Fruit fly (Drosophila melanogaster) whole organism, embryonic: ENCODE data around the gene CG7601.

ENCODE experiments used
- Antp ChIP-seq: fragments of 200-800 bp; sonication (Bioruptor generic); optimal IDR thresholded peaks from 3 replicates; lab custom pipeline; 2016; ENCODE audit warnings: missing biosample characterization, missing genetic modification characterization
- Bgb ChIP-seq: fragments of 200-800 bp; sonication (Bioruptor generic); IDR thresholded peaks from 2 replicates; pipeline ENCODE4 v1.3.6; 2022; ENCODE audit warnings: missing biosample characterization, missing genetic modification characterization; ENCODE audit not compliant: partially characterized antibody
- CG10543 ChIP-seq: fragments of 200-800 bp; sonication (Bioruptor generic); optimal IDR thresholded peaks from 3 replicates; lab custom pipeline; 2017; ENCODE audit warnings: missing biosample characterization, mild to moderate bottlenecking, missing genetic modification characterization, moderate library complexity
- CG10565 ChIP-seq: fragments of 200-800 bp; sonication (Bioruptor generic); optimal IDR thresholded peaks from 3 replicates; lab custom pipeline; 2016; ENCODE audit warnings: missing biosample characterization, mild to moderate bottlenecking, missing genetic modification characterization
- CG11247 ChIP-seq: fragments of 200-800 bp; sonication (Bioruptor generic); IDR thresholded peaks from 2 replicates; pipeline ENCODE4 v1.3.6; 2022; ENCODE audit warnings: missing biosample characterization, missing genetic modification characterization
- CG11560 ChIP-seq: fragments of 200-800 bp; sonication (Bioruptor generic); IDR thresholded peaks from 3 replicates; pipeline ENCODE4 v1.3.6; 2022; ENCODE audit warnings: missing biosample characterization, missing genetic modification characterization
- CG12391 ChIP-seq: fragments of 200-800 bp; sonication (Bioruptor generic); optimal IDR thresholded peaks from 3 replicates; lab custom pipeline; 2018; ENCODE audit warnings: missing biosample characterization, mild to moderate bottlenecking, missing genetic modification characterization, moderate library complexity
- CG13123 ChIP-seq: fragments of 200-800 bp; sonication (Bioruptor generic); optimal IDR thresholded peaks from 2 replicates; lab custom pipeline; 2016; ENCODE audit warnings: missing biosample characterization, missing genetic modification characterization
- CG13296 ChIP-seq: fragments of 200-800 bp; sonication (Bioruptor generic); optimal IDR thresholded peaks from 3 replicates; lab custom pipeline; 2018; ENCODE audit warnings: missing biosample characterization, mild to moderate bottlenecking, missing genetic modification characterization
- CG14014 ChIP-seq: fragments of 200-800 bp; sonication (Bioruptor generic); IDR thresholded peaks from 2 replicates; pipeline ENCODE4 v1.3.6; 2022; ENCODE audit warnings: missing biosample characterization, missing genetic modification characterization
- CG15269 ChIP-seq: fragments of 200-800 bp; sonication (Bioruptor generic); optimal IDR thresholded peaks from 2 replicates; lab custom pipeline; 2018; ENCODE audit warnings: missing biosample characterization, mild to moderate bottlenecking, missing genetic modification characterization, moderate library complexity
- CG15479 ChIP-seq: fragments of 200-800 bp; sonication (Bioruptor generic); optimal IDR thresholded peaks from 3 replicates; lab custom pipeline; 2019; ENCODE audit warnings: missing biosample characterization, mild to moderate bottlenecking, missing genetic modification characterization, moderate library complexity
- CG15696 ChIP-seq: fragments of 200-800 bp; sonication (Bioruptor generic); optimal IDR thresholded peaks from 2 replicates; lab custom pipeline; 2019; ENCODE audit warnings: missing biosample characterization, mild to moderate bottlenecking, missing genetic modification characterization, moderate library complexity
- CG17361 ChIP-seq: fragments of 200-800 bp; sonication (Bioruptor generic); IDR thresholded peaks from 3 replicates; pipeline ENCODE4 v1.3.6; 2022; ENCODE audit warnings: missing biosample characterization, missing genetic modification characterization
- CG1792 ChIP-seq: fragments of 200-800 bp; sonication (Bioruptor generic); optimal IDR thresholded peaks from 2 replicates; lab custom pipeline; 2016; ENCODE audit warnings: missing biosample characterization, missing genetic modification characterization
- CG2202 ChIP-seq: fragments of 200-800 bp; sonication (Bioruptor generic); optimal IDR thresholded peaks from 2 replicates; lab custom pipeline; 2018; ENCODE audit warnings: missing biosample characterization, mild to moderate bottlenecking, missing genetic modification characterization
- CG2678 ChIP-seq: fragments of 200-800 bp; sonication (Bioruptor generic); optimal IDR thresholded peaks from 3 replicates; lab custom pipeline; 2019; ENCODE audit warnings: missing biosample characterization, mild to moderate bottlenecking, missing genetic modification characterization, moderate library complexity
- CG2712 ChIP-seq: fragments of 200-800 bp; optimal IDR thresholded peaks from 3 replicates; lab custom pipeline; 2019; ENCODE audit warnings: missing biosample characterization, mild to moderate bottlenecking, missing genetic modification characterization, moderate library complexity
- CG2889 ChIP-seq: fragments of 200-800 bp; sonication (Bioruptor generic); IDR thresholded peaks from 3 replicates; pipeline ENCODE4 v1.3.6; 2022; ENCODE audit warnings: missing biosample characterization, missing genetic modification characterization
- CG31388 ChIP-seq: fragments of 200-800 bp; sonication (Bioruptor generic); optimal IDR thresholded peaks from 2 replicates; lab custom pipeline; 2016; ENCODE audit warnings: missing biosample characterization, missing genetic modification characterization
- CG4707 ChIP-seq: fragments of 200-800 bp; sonication (Bioruptor generic); optimal IDR thresholded peaks from 2 replicates; lab custom pipeline; 2018; ENCODE audit warnings: missing biosample characterization, mild to moderate bottlenecking, missing genetic modification characterization, moderate library complexity
- CG4854 ChIP-seq: fragments of 200-800 bp; sonication (Bioruptor generic); optimal IDR thresholded peaks from 2 replicates; lab custom pipeline; 2016; ENCODE audit warnings: missing biosample characterization, missing genetic modification characterization, inconsistent platforms
- CG5953 ChIP-seq: fragments of 200-800 bp; sonication (Bioruptor generic); IDR thresholded peaks from 2 replicates; pipeline ENCODE4 v1.3.6; 2022; ENCODE audit warnings: missing biosample characterization, missing genetic modification characterization
- CG6813 ChIP-seq: fragments of 200-800 bp; sonication (Bioruptor generic); optimal IDR thresholded peaks from 2 replicates; lab custom pipeline; 2017; ENCODE audit warnings: missing biosample characterization, missing genetic modification characterization, mild to moderate bottlenecking, moderate library complexity, missing genetic modification reagents
- HmgZ ChIP-seq: fragments of 200-800 bp; sonication (Bioruptor generic); optimal IDR thresholded peaks from 2 replicates; lab custom pipeline; 2018; ENCODE audit warnings: missing biosample characterization, mild to moderate bottlenecking, missing genetic modification characterization
- Hr51 ChIP-seq, 2 experiments: fragments of 200-800 bp; sonication (Bioruptor generic); optimal IDR thresholded peaks; 2 replicates in 1 of 2; 3 replicates in 1 of 2; lab custom pipeline; 2016 to 2018; ENCODE audit warnings: missing biosample characterization in 2 of 2, missing genetic modification characterization in 2 of 2, mild to moderate bottlenecking in 1 of 2, moderate library complexity in 1 of 2
- Hr78 ChIP-seq, 2 experiments: fragments of 200-800 bp in 1 of 2; fragments of >200 bp in 1 of 2; sonication (Bioruptor generic) in 1 of 2; optimal IDR thresholded peaks; 2 replicates each; lab custom pipeline; 2017 to 2019; ENCODE audit warnings: missing biosample characterization in 2 of 2, missing genetic modification characterization in 2 of 2, mild to moderate bottlenecking in 1 of 2, moderate library complexity in 1 of 2
- Rx ChIP-seq: fragments of 200-800 bp; sonication (Bioruptor generic); IDR thresholded peaks from 2 replicates; pipeline ENCODE4 v1.3.6; 2022; ENCODE audit warnings: missing biosample characterization, missing genetic modification characterization
- Sin3A ChIP-seq: fragments of >200 bp; optimal IDR thresholded peaks from 2 replicates; lab custom pipeline; 2018
- Trl ChIP-seq, 3 experiments: fragments of >200 bp in 2 of 3; fragments of 200-800 bp in 1 of 3; sonication (Bioruptor generic) in 1 of 3; optimal IDR thresholded peaks; 2 replicates in 1 of 3; 3 replicates in 2 of 3; lab custom pipeline; 2016 to 2017; ENCODE audit warnings: missing biosample characterization in 1 of 3, missing genetic modification characterization in 1 of 3
- ato ChIP-seq: fragments of 200-800 bp; sonication (Bioruptor generic); IDR thresholded peaks from 2 replicates; pipeline ENCODE4 v1.3.6; 2022; ENCODE audit warnings: missing biosample characterization, missing genetic modification characterization; ENCODE audit not compliant: partially characterized antibody
- chif ChIP-seq, 2 experiments: fragments of 200-800 bp; sonication (Bioruptor generic); optimal IDR thresholded peaks; 3 replicates each; lab custom pipeline; 2016; ENCODE audit warnings: missing biosample characterization in 2 of 2, missing genetic modification characterization in 2 of 2
- chinmo ChIP-seq: fragments of 200-800 bp; sonication (Bioruptor generic); IDR thresholded peaks from 4 replicates; pipeline ENCODE4 v1.3.6; 2022; ENCODE audit warnings: missing biosample characterization, missing genetic modification characterization; ENCODE audit not compliant: partially characterized antibody
- corto ChIP-seq: fragments of 200-800 bp; sonication (Bioruptor generic); optimal IDR thresholded peaks from 2 replicates; lab custom pipeline; 2016; ENCODE audit warnings: missing biosample characterization, mild to moderate bottlenecking, missing genetic modification characterization, moderate library complexity
- dati ChIP-seq: fragments of 200-800 bp; sonication (Bioruptor generic); IDR thresholded peaks from 2 replicates; pipeline ENCODE4 v1.3.6; 2022; ENCODE audit warnings: missing biosample characterization, missing genetic modification characterization
- exex ChIP-seq: fragments of 200-800 bp; sonication (Bioruptor generic); optimal IDR thresholded peaks from 4 replicates; lab custom pipeline; 2018; ENCODE audit warnings: missing biosample characterization, mild to moderate bottlenecking, missing genetic modification characterization, moderate library complexity
- ftz-f1 ChIP-seq: fragments of 200-800 bp; sonication (Bioruptor generic); optimal IDR thresholded peaks from 2 replicates; lab custom pipeline; 2016; ENCODE audit warnings: missing biosample characterization, missing genetic modification characterization
- gce ChIP-seq: fragments of 200-800 bp; sonication (Bioruptor generic); IDR thresholded peaks from 3 replicates; pipeline ENCODE4 v1.3.6; 2022; ENCODE audit warnings: missing biosample characterization, missing genetic modification characterization
- gcm ChIP-seq: fragments of 200-800 bp; sonication (Bioruptor generic); optimal IDR thresholded peaks from 2 replicates; lab custom pipeline; 2019; ENCODE audit warnings: missing biosample characterization, mild to moderate bottlenecking, missing genetic modification characterization, moderate library complexity
- h ChIP-seq: fragments of >200 bp; optimal IDR thresholded peaks from 2 replicates; lab custom pipeline; 2017
- lab ChIP-seq: fragments of 200-800 bp; sonication (Bioruptor generic); optimal IDR thresholded peaks from 3 replicates; lab custom pipeline; 2017; ENCODE audit warnings: missing biosample characterization, missing genetic modification characterization, mild to moderate bottlenecking, moderate library complexity, missing genetic modification reagents
- lilli ChIP-seq: fragments of 200-800 bp; sonication (Bioruptor generic); optimal IDR thresholded peaks from 3 replicates; lab custom pipeline; 2016; ENCODE audit warnings: missing biosample characterization, missing genetic modification characterization
- nerfin-1 ChIP-seq: fragments of 200-800 bp; sonication (Bioruptor generic); optimal IDR thresholded peaks from 3 replicates; lab custom pipeline; 2019; ENCODE audit warnings: missing biosample characterization, mild to moderate bottlenecking, missing genetic modification characterization, moderate library complexity
- odd ChIP-seq: fragments of 200-800 bp; sonication (Bioruptor generic); optimal IDR thresholded peaks from 2 replicates; lab custom pipeline; 2017; ENCODE audit warnings: missing biosample characterization, mild to moderate bottlenecking, missing genetic modification characterization
- p53 ChIP-seq: fragments of 200-800 bp; sonication (Bioruptor generic); optimal IDR thresholded peaks from 2 replicates; lab custom pipeline; 2016; ENCODE audit warnings: missing biosample characterization, missing genetic modification characterization
- schlank ChIP-seq: fragments of 200-800 bp; sonication (Bioruptor generic); optimal IDR thresholded peaks from 2 replicates; lab custom pipeline; 2018; ENCODE audit warnings: missing biosample characterization, mild to moderate bottlenecking, missing genetic modification characterization
- seq ChIP-seq: fragments of 200-800 bp; sonication (Bioruptor generic); IDR thresholded peaks from 2 replicates; pipeline ENCODE4 v1.3.6; 2022; ENCODE audit warnings: missing biosample characterization, missing genetic modification characterization
- stc ChIP-seq: fragments of 200-800 bp; sonication (Bioruptor generic); IDR thresholded peaks from 2 replicates; pipeline ENCODE4 v1.3.6; 2022; ENCODE audit warnings: missing biosample characterization, missing genetic modification characterization
- tap ChIP-seq: fragments of 200-800 bp; optimal IDR thresholded peaks from 3 replicates; lab custom pipeline; 2019; ENCODE audit warnings: missing biosample characterization, mild to moderate bottlenecking, missing genetic modification characterization, moderate library complexity

The CG7601 gene

DNA sequence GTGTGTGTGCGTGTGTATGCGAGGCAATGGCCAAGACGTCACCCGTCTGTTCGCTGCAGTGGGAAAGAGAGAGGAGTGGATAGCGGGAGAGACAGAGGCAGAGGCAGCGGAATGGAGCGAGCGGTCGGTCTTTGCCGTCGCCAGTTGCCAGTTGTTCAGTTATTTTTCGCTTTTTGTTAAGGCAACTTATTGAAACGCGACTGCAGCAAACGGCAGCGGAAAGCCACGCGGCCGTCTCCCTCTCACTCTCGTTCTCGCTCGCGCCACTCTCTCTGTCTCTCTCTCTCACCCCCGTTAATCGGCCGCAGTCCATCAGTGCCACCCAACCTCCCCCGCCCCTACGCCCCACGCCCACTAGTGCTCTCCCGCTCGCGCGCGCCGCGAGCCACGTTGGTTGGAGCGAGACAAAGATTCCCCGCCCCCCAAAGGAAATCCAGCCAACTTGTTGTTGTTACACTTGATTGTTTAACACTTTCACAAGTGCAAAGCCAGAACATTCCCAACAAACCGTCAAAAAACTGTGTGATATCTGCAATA lies 36.3 kb upstream of the CG7601 start (continued):
- TF ChIP-seq CG5953 (GFP tag; lab: Robert Waterston, UW) (no peak), CG12391 (no peak), HmgZ (tag; lab: Kevin White, UChicago) (peak; percentile 80), chinmo (GFP tag; lab: Robert Waterston, UW) (peak; percentile 99), CG15269 (tag; lab: Kevin White, UChicago) (no peak), CG10565 (no peak), ftz-f1 (GFP tag; lab: Kevin White, UChicago) (peak; percentile 17), CG15479 (GFP tag; lab: Kevin White, UChicago) (no peak), CG4707 (GFP tag; lab: Kevin White, UChicago) (no peak), Rx (GFP tag; lab: Robert Waterston, UW) (0 out of 2 replicates have a peak, but pooled peaks have one; percentile 9), CG6813 (GFP tag; lab: Kevin White, UChicago) (no peak), CG2202 (no peak), schlank (tag; lab: Kevin White, UChicago) (peak; percentile 1), exex (peak; percentile 59), chif (GFP tag; optimal IDR thresholded peaks at IDR 0.05; lab: Kevin White, UChicago) (no peak), Hr78 (GFP tag; optimal IDR thresholded peaks at IDR 0.05; lab: Kevin White, UChicago) (peak in 1 of 2 experiments; percentile 45), CG2889 (GFP tag; lab: Robert Waterston, UW) (no peak), seq (GFP tag; lab: Robert Waterston, UW) (peak; percentile 77), CG14014 (GFP tag; lab: Robert Waterston, UW) (peak; percentile 5; the same call in 1 of the 2 replicates), CG10543 (GFP tag; lab: Kevin White, UChicago) (peak; percentile 87), odd (GFP tag; lab: Kevin White, UChicago) (peak; percentile 14), dati (no peak), CG2712 (tag; lab: Kevin White, UChicago) (no peak), ato (no peak), nerfin-1 (peak; percentile 86), CG13123 (no peak), CG11247 (GFP tag; lab: Robert Waterston, UW) (0 out of 2 replicates have a peak, but pooled peaks have one; percentile 11), corto (GFP tag; lab: Kevin White, UChicago) (no peak), CG4854 (GFP tag; lab: Kevin White, UChicago) (no peak), gcm (GFP tag; lab: Kevin White, UChicago) (no peak), Antp (GFP tag; lab: Kevin White, UChicago) (no peak), CG17361 (GFP tag; lab: Robert Waterston, UW) (no peak), h (lab: Kevin White, UChicago) (no peak), stc (GFP tag; lab: Robert Waterston, UW) (peak; percentile 31; the same call in 1 of the 2 replicates), p53 (GFP tag; lab: Kevin White, UChicago) (no peak), CG1792 (no peak), CG13296 (GFP tag; lab: Kevin White, UChicago) (peak; percentile 27), gce (GFP tag; lab: Robert Waterston, UW) (peak; percentile 37; the same call in 1 of the 3 replicates), lilli (no peak), lab (peak; percentile 80), tap (peak; percentile 5), CG31388 (no peak), CG11560 (tag; lab: Robert Waterston, UW) (no peak), Bgb (GFP tag; lab: Robert Waterston, UW) (peak; percentile 72), Trl (optimal IDR thresholded peaks at IDR 0.05; lab: Kevin White, UChicago) (peak; percentile 86 to 92), Trl (GFP tag; optimal IDR thresholded peaks at IDR 0.05; lab: Kevin White, UChicago) (peak; percentile 34), Hr51 (GFP tag; optimal IDR thresholded peaks at IDR 0.05; lab: Kevin White, UChicago) (peak in 1 of 2 experiments; percentile 11), CG2678 (tag; lab: Kevin White, UChicago) (no peak), CG15696 (tag; lab: Kevin White, UChicago) (no peak), Sin3A (lab: Kevin White, UChicago) (no peak)
